Fruit fly (Drosophila melanogaster): Measurements from ENCODE around the gene Fas2.

Gene Fas2

dm6 chrX:4108612-4109173 lies 97.2 kb downstream of the Fas2 start:
- no peak for TF ChIP-seq noc (tag; optimal IDR thresholded peaks at IDR 0.05)

dm6 chrX:4108114-4108439 lies 97.8 kb downstream of the Fas2 start:
- no peak for TF ChIP-seq noc (tag; optimal IDR thresholded peaks at IDR 0.05)

dm6 chrX:4107261-4108113 lies 98.4 kb downstream of the Fas2 start:
- no peak for TF ChIP-seq noc (tag; optimal IDR thresholded peaks at IDR 0.05)

dm6 chrX:4106756-4107155 lies 99.1 kb downstream of the Fas2 start:
- TF ChIP-seq noc (tag; optimal IDR thresholded peaks at IDR 0.05) = no peak

- TF ChIP-seq noc (tag; optimal IDR thresholded peaks at IDR 0.05) = no peak
These were observed 99.7 kb downstream of the Fas2 start for dm6 chrX:4106240-4106639.

- no peak for TF ChIP-seq noc (tag; optimal IDR thresholded peaks at IDR 0.05)
These were observed 100.1 kb downstream of the Fas2 start, which contains the start of gene cib for dm6 chrX:4105830-4106233. TSS of gene cib (plus strand) at chrX:4106113.

dm6 chrX:4104132-4104531 lies 101.8 kb downstream of the Fas2 start, which contains the start of the genes Xpac and brn:
TSS of gene Xpac (minus strand) at chrX:4104197.
TSS of gene brn (plus strand) at chrX:4104342.
- TF ChIP-seq noc (tag; optimal IDR thresholded peaks at IDR 0.05) = no peak

- TF ChIP-seq noc (tag; optimal IDR thresholded peaks at IDR 0.05) = no peak
These were observed 105.0 kb downstream of the Fas2 start, which contains the start of the genes Cmtr1 and CG15375 for dm6 chrX:4100824-4101368. TSS of gene Cmtr1 (minus strand) at chrX:4101031. TSS of gene CG15375 (plus strand) at chrX:4101318.

dm6 chrX:4089012-4089649 lies 116.8 kb downstream of the Fas2 start:
- no peak for TF ChIP-seq noc (tag; optimal IDR thresholded peaks at IDR 0.05)

All from whole organism, larva.